Fruit fly (Drosophila melanogaster): ENCODE measurements around the gene CG6996.

CG6996 gene

DNA sequence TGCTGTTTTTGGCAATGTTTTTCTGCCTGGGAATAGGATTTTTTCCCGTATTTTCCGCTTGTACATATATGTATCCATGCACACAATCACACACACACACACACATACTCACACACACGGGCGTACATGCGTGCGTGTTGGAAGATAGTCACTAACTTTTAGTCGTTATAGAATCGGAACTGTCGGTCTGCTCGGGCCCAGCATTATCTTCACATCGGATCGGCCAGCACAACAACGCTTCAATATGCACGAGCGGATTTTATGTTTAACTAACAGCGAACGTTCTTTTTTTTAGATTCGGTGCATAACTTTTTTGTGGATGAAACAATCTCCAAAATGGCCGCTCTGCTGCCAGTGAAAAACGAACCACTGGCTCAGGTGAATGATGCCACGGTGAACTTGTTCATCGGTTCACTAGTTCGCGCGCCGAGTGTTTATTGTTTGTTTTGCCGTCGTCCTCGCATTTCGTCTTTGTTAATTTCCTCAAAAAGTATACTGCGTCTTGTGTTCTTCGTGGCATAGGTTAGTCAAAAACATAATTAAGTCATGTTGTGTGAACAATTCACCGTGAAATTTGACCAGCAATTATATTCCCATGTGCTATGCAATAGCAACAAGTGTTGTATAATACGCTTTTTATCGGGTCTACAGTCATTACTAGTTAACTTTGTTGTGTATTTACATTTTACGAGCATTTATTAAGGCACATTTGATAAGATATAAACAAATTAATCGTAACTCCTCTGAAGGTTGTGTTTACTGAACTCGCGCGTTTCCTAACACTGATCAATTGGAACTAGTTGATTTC is 34.0 kb downstream of the CG6996 start, which contains the start of the genes CG6951 and CG17233 (continued):
- TF ChIP-seq CG8765 (GFP tag; IDR thresholded peaks at IDR 0.05) (no peak), aop (GFP tag; IDR thresholded peaks at IDR 0.05) (no peak), CG7357 (GFP tag; IDR thresholded peaks at IDR 0.05) (no peak), wdn (GFP tag; IDR thresholded peaks at IDR 0.05) (no peak), pita (GFP tag; optimal IDR thresholded peaks at IDR 0.05) (no peak), CG17912 (GFP tag; optimal IDR thresholded peaks at IDR 0.05) (no peak), peb (GFP tag; IDR thresholded peaks at IDR 0.05) (no peak), CG16779 (GFP tag; IDR thresholded peaks at IDR 0.05) (no peak), gce (GFP tag; IDR thresholded peaks at IDR 0.05) (no peak), Ravus (GFP tag; IDR thresholded peaks at IDR 0.05) (no peak), zf30C (GFP tag; optimal IDR thresholded peaks at IDR 0.05) (no peak), CG1832 (GFP tag; optimal IDR thresholded peaks at IDR 0.05) (no peak), CG8924 (tag; optimal IDR thresholded peaks at IDR 0.05) (peak; percentile 42), emc (GFP tag; optimal IDR thresholded peaks at IDR 0.05) (no peak), CG12659 (GFP tag; optimal IDR thresholded peaks at IDR 0.05) (peak; percentile 43), CG10431 (GFP tag; optimal IDR thresholded peaks at IDR 0.05) (no peak), CG3838 (GFP tag; optimal IDR thresholded peaks at IDR 0.05) (no peak), lab (GFP tag; optimal IDR thresholded peaks at IDR 0.05) (no peak), CG10366 (GFP tag; IDR thresholded peaks at IDR 0.05) (no peak), trem (tag; optimal IDR thresholded peaks at IDR 0.05) (no peak), slp2 (GFP tag; optimal IDR thresholded peaks at IDR 0.05) (no peak), ems (GFP tag; optimal IDR thresholded peaks at IDR 0.05) (no peak), al (GFP tag; IDR thresholded peaks at IDR 0.05) (no peak), CG2678 (tag; optimal IDR thresholded peaks at IDR 0.05) (no peak), CG18619 (GFP tag; optimal IDR thresholded peaks at IDR 0.05) (no peak), phol (tag; optimal IDR thresholded peaks at IDR 0.05) (peak; percentile 96), pfk (GFP tag; optimal IDR thresholded peaks at IDR 0.05) (no peak), CG5245 (GFP tag; optimal IDR thresholded peaks at IDR 0.05) (no peak), BtbVII (GFP tag; optimal IDR thresholded peaks at IDR 0.05) (no peak), CG16815 (GFP tag; optimal IDR thresholded peaks at IDR 0.05) (no peak), CG11504 (tag; optimal IDR thresholded peaks at IDR 0.05) (no peak), Atf3 (GFP tag; optimal IDR thresholded peaks at IDR 0.05) (no peak), CG10267 (tag; optimal IDR thresholded peaks at IDR 0.05) (peak; percentile 43), CG10147 (GFP tag; optimal IDR thresholded peaks at IDR 0.05) (no peak), CG14014 (GFP tag; IDR thresholded peaks at IDR 0.05) (no peak), da (GFP tag; optimal IDR thresholded peaks at IDR 0.05) (no peak), CG1233 (GFP tag; optimal IDR thresholded peaks at IDR 0.05) (no peak), CG7963 (GFP tag; IDR thresholded peaks at IDR 0.05; ENCODE audit: partially characterized antibody) (no peak), bsh (GFP tag; optimal IDR thresholded peaks at IDR 0.05) (no peak), Tbp (GFP tag; optimal IDR thresholded peaks at IDR 0.05) (no peak), CG13287 (GFP tag; IDR thresholded peaks at IDR 0.05; ENCODE audit: partially characterized antibody) (peak; percentile 31), CG4328 (GFP tag; optimal IDR thresholded peaks at IDR 0.05) (no peak), stwl (tag; optimal IDR thresholded peaks at IDR 0.05) (no peak), CG18262 (tag; optimal IDR thresholded peaks at IDR 0.05) (no peak), disco-r (GFP tag; optimal IDR thresholded peaks at IDR 0.05) (no peak), tap (tag; optimal IDR thresholded peaks at IDR 0.05) (no peak), CG4820 (GFP tag; optimal IDR thresholded peaks at IDR 0.05) (no peak), toy (GFP tag; IDR thresholded peaks at IDR 0.05) (no peak), dysf (GFP tag; IDR thresholded peaks at IDR 0.05) (no peak), ase (GFP tag; IDR thresholded peaks at IDR 0.05) (0 out of 3 replicates have a peak, but pooled peaks have one; percentile 4)

Data from whole organism, embryonic.